Fruit fly (Drosophila melanogaster) whole organism, embryonic: ENCODE data around the gene CG45045.

ENCODE experiments used
- Bgb ChIP-seq: fragments of 200-800 bp; sonication (Bioruptor generic); IDR thresholded peaks from 2 replicates; pipeline ENCODE4 v1.3.6; 2022; ENCODE audit warnings: missing biosample characterization, missing genetic modification characterization; ENCODE audit not compliant: partially characterized antibody
- CG10366 ChIP-seq: fragments of 200-800 bp; sonication (Bioruptor generic); IDR thresholded peaks from 2 replicates; pipeline ENCODE4 v1.3.6; 2022; ENCODE audit warnings: missing biosample characterization, missing genetic modification characterization
- CG10543 ChIP-seq: fragments of 200-800 bp; sonication (Bioruptor generic); optimal IDR thresholded peaks from 3 replicates; lab custom pipeline; 2017; ENCODE audit warnings: missing biosample characterization, mild to moderate bottlenecking, missing genetic modification characterization, moderate library complexity
- CG11695 ChIP-seq: fragments of 200-800 bp; sonication (Bioruptor generic); IDR thresholded peaks from 3 replicates; pipeline ENCODE4 v1.3.6; 2022; ENCODE audit warnings: missing biosample characterization, missing genetic modification characterization
- CG12219 ChIP-seq: fragments of 200-800 bp; sonication (Bioruptor generic); optimal IDR thresholded peaks from 3 replicates; lab custom pipeline; 2018; ENCODE audit warnings: missing biosample characterization, mild to moderate bottlenecking, missing genetic modification characterization
- CG14860 ChIP-seq: fragments of 200-800 bp; sonication (Bioruptor generic); IDR thresholded peaks from 3 replicates; pipeline ENCODE4 v1.3.6; 2022; ENCODE audit warnings: missing biosample characterization, missing genetic modification characterization; ENCODE audit not compliant: partially characterized antibody
- CG17829 ChIP-seq: fragments of 200-800 bp; optimal IDR thresholded peaks from 2 replicates; lab custom pipeline; 2019; ENCODE audit warnings: missing biosample characterization, mild to moderate bottlenecking, missing genetic modification characterization, moderate library complexity
- CG1832 ChIP-seq: fragments of 200-800 bp; sonication (Bioruptor generic); optimal IDR thresholded peaks from 2 replicates; lab custom pipeline; 2017; ENCODE audit warnings: missing biosample characterization, mild to moderate bottlenecking, missing genetic modification characterization, inconsistent platforms
- CG30020 ChIP-seq: fragments of 200-800 bp; optimal IDR thresholded peaks from 2 replicates; lab custom pipeline; 2019; ENCODE audit warnings: missing biosample characterization, mild to moderate bottlenecking, missing genetic modification characterization, moderate library complexity
- CG3065 ChIP-seq: fragments of 200-800 bp; sonication (Bioruptor generic); optimal IDR thresholded peaks from 2 replicates; lab custom pipeline; 2016; ENCODE audit warnings: missing biosample characterization, missing genetic modification characterization
- CG42726 ChIP-seq: fragments of 200-800 bp; sonication (Bioruptor generic); IDR thresholded peaks from 2 replicates; pipeline ENCODE4 v1.3.6; 2022; ENCODE audit warnings: missing biosample characterization, missing genetic modification characterization; ENCODE audit not compliant: partially characterized antibody
- CG9215 ChIP-seq: fragments of 200-800 bp; sonication (Bioruptor generic); IDR thresholded peaks from 2 replicates; pipeline ENCODE4 v1.3.6; 2022; ENCODE audit warnings: missing biosample characterization, missing genetic modification characterization
- CG9727 ChIP-seq: fragments of 200-800 bp; sonication (Bioruptor generic); optimal IDR thresholded peaks from 3 replicates; lab custom pipeline; 2017; ENCODE audit warnings: missing biosample characterization, mild to moderate bottlenecking, missing genetic modification characterization
- CkIIα-i1 ChIP-seq: fragments of 200-800 bp; sonication (Bioruptor generic); IDR thresholded peaks from 2 replicates; pipeline ENCODE4 v1.3.6; 2022; ENCODE audit warnings: missing biosample characterization, missing genetic modification characterization
- CoRest ChIP-seq: fragments of 200-800 bp; sonication (Bioruptor generic); optimal IDR thresholded peaks from 3 replicates; lab custom pipeline; 2018; ENCODE audit warnings: missing biosample characterization, mild to moderate bottlenecking, missing genetic modification characterization, moderate library complexity
- Dek ChIP-seq: fragments of 200-800 bp; sonication (Bioruptor generic); optimal IDR thresholded peaks from 3 replicates; lab custom pipeline; 2019; ENCODE audit warnings: missing biosample characterization, mild to moderate bottlenecking, missing genetic modification characterization, moderate library complexity
- Doc3 ChIP-seq: fragments of 200-800 bp; sonication (Bioruptor generic); IDR thresholded peaks from 3 replicates; pipeline ENCODE4 v1.3.6; 2022; ENCODE audit warnings: missing biosample characterization, missing genetic modification characterization; ENCODE audit not compliant: partially characterized antibody
- Dref ChIP-seq: fragments of 200-800 bp; sonication (Bioruptor generic); IDR thresholded peaks from 2 replicates; pipeline ENCODE4 v1.3.6; 2022; ENCODE audit warnings: missing biosample characterization, missing genetic modification characterization
- Ets97D ChIP-seq: fragments of 200-800 bp; sonication (Bioruptor generic); optimal IDR thresholded peaks from 3 replicates; lab custom pipeline; 2016; ENCODE audit warnings: missing biosample characterization, missing genetic modification characterization
- H15 ChIP-seq: fragments of 200-800 bp; sonication (Bioruptor generic); IDR thresholded peaks from 3 replicates; pipeline ENCODE4 v1.3.6; 2022; ENCODE audit warnings: missing biosample characterization, missing genetic modification characterization
- HHEX ChIP-seq: fragments of 200-800 bp; sonication (Bioruptor generic); optimal IDR thresholded peaks from 3 replicates; lab custom pipeline; 2017; ENCODE audit warnings: missing biosample characterization, mild to moderate bottlenecking, missing genetic modification characterization, missing genetic modification reagents
- HmgZ ChIP-seq: fragments of 200-800 bp; sonication (Bioruptor generic); optimal IDR thresholded peaks from 2 replicates; lab custom pipeline; 2018; ENCODE audit warnings: missing biosample characterization, mild to moderate bottlenecking, missing genetic modification characterization
- Lim3 ChIP-seq: fragments of 200-800 bp; sonication (Bioruptor generic); IDR thresholded peaks from 2 replicates; pipeline ENCODE4 v1.3.6; 2022; ENCODE audit warnings: missing biosample characterization, missing genetic modification characterization
- MBD-R2 ChIP-seq: fragments of 200-800 bp; sonication (Bioruptor generic); IDR thresholded peaks from 2 replicates; pipeline ENCODE4 v1.3.6; 2022; ENCODE audit warnings: missing biosample characterization, missing genetic modification characterization
- MESR4 ChIP-seq: fragments of 200-800 bp; sonication (Bioruptor generic); optimal IDR thresholded peaks from 2 replicates; lab custom pipeline; 2018; ENCODE audit warnings: missing biosample characterization, mild to moderate bottlenecking, missing genetic modification characterization, moderate library complexity
- Med ChIP-seq: fragments of 200-800 bp; sonication (Bioruptor generic); peaks from one replicate; lab custom pipeline; 2016; ENCODE audit warnings: missing biosample characterization, missing genetic modification characterization, mild to moderate bottlenecking, inconsistent platforms, moderate library complexity
- Scr ChIP-seq: fragments of 200-800 bp; sonication (Bioruptor generic); IDR thresholded peaks from 2 replicates; pipeline ENCODE4 v1.3.6; 2022; ENCODE audit warnings: missing biosample characterization, missing genetic modification characterization; ENCODE audit not compliant: partially characterized antibody
- Sin3A ChIP-seq: fragments of >200 bp; optimal IDR thresholded peaks from 2 replicates; lab custom pipeline; 2018
- Sry-δ ChIP-seq: fragments of 200-800 bp; sonication (Bioruptor generic); optimal IDR thresholded peaks from 2 replicates; lab custom pipeline; 2016; ENCODE audit warnings: missing biosample characterization, missing genetic modification characterization
- amos ChIP-seq: fragments of 200-800 bp; sonication (Bioruptor generic); IDR thresholded peaks from 2 replicates; pipeline ENCODE4 v1.3.6; 2022; ENCODE audit warnings: missing biosample characterization, missing genetic modification characterization; ENCODE audit not compliant: partially characterized antibody
- bbx ChIP-seq: fragments of 200-800 bp; sonication (Bioruptor generic); IDR thresholded peaks from 2 replicates; pipeline ENCODE4 v1.3.6; 2022; ENCODE audit warnings: missing biosample characterization, missing genetic modification characterization; ENCODE audit not compliant: partially characterized antibody
- cad ChIP-seq: fragments of >200 bp; optimal IDR thresholded peaks from 2 replicates; lab custom pipeline; 2017; ENCODE audit warnings: missing biosample characterization, missing genetic modification characterization
- chif ChIP-seq, 2 experiments: fragments of 200-800 bp; sonication (Bioruptor generic); optimal IDR thresholded peaks; 3 replicates each; lab custom pipeline; 2016; ENCODE audit warnings: missing biosample characterization in 2 of 2, missing genetic modification characterization in 2 of 2
- chinmo ChIP-seq: fragments of 200-800 bp; sonication (Bioruptor generic); IDR thresholded peaks from 4 replicates; pipeline ENCODE4 v1.3.6; 2022; ENCODE audit warnings: missing biosample characterization, missing genetic modification characterization; ENCODE audit not compliant: partially characterized antibody
- da ChIP-seq: fragments of 200-800 bp; sonication (Bioruptor generic); optimal IDR thresholded peaks from 2 replicates; lab custom pipeline; 2016; ENCODE audit warnings: missing biosample characterization, missing genetic modification characterization
- ftz-f1 ChIP-seq: fragments of 200-800 bp; sonication (Bioruptor generic); optimal IDR thresholded peaks from 2 replicates; lab custom pipeline; 2016; ENCODE audit warnings: missing biosample characterization, missing genetic modification characterization
- gsb ChIP-seq: fragments of 200-800 bp; sonication (Bioruptor generic); IDR thresholded peaks from 2 replicates; pipeline ENCODE4 v1.3.6; 2022; ENCODE audit warnings: missing biosample characterization, missing genetic modification characterization
- her ChIP-seq: fragments of 200-800 bp; sonication (Bioruptor generic); optimal IDR thresholded peaks from 2 replicates; lab custom pipeline; 2016; ENCODE audit warnings: missing biosample characterization, missing genetic modification characterization
- knrl ChIP-seq: fragments of 200-800 bp; sonication (Bioruptor generic); IDR thresholded peaks from 3 replicates; pipeline ENCODE4 v1.3.6; 2022; ENCODE audit warnings: missing biosample characterization, missing genetic modification characterization; ENCODE audit not compliant: partially characterized antibody
- lbe ChIP-seq: fragments of 200-800 bp; sonication (Bioruptor generic); optimal IDR thresholded peaks from 2 replicates; lab custom pipeline; 2016; ENCODE audit warnings: missing biosample characterization, mild to moderate bottlenecking, missing genetic modification characterization
- lmd ChIP-seq: fragments of 200-800 bp; sonication (Bioruptor generic); IDR thresholded peaks from 2 replicates; pipeline ENCODE4 v1.3.6; 2022; ENCODE audit warnings: missing biosample characterization, missing genetic modification characterization
- lov ChIP-seq, 2 experiments: fragments of 200-800 bp in 1 of 2; fragments of >200 bp in 1 of 2; sonication (Bioruptor generic) in 1 of 2; IDR thresholded peaks in 1 of 2; optimal IDR thresholded peaks in 1 of 2; 2 replicates in 1 of 2; 3 replicates in 1 of 2; pipeline versions ENCODE4 v1.3.6 to Lab custom; 2017 to 2022; ENCODE audit warnings: missing biosample characterization in 1 of 2, missing genetic modification characterization in 1 of 2
- mld ChIP-seq: fragments of 200-800 bp; sonication (Bioruptor generic); IDR thresholded peaks from 3 replicates; pipeline ENCODE4 v1.3.6; 2022; ENCODE audit warnings: missing biosample characterization, missing genetic modification characterization; ENCODE audit not compliant: partially characterized antibody
- sd ChIP-seq: fragments of 200-800 bp; sonication (Bioruptor generic); optimal IDR thresholded peaks from 3 replicates; lab custom pipeline; 2018; ENCODE audit warnings: missing biosample characterization, mild to moderate bottlenecking, missing genetic modification characterization, moderate library complexity
- seq ChIP-seq: fragments of 200-800 bp; sonication (Bioruptor generic); IDR thresholded peaks from 2 replicates; pipeline ENCODE4 v1.3.6; 2022; ENCODE audit warnings: missing biosample characterization, missing genetic modification characterization
- sima ChIP-seq: fragments of 200-800 bp; sonication (Bioruptor generic); optimal IDR thresholded peaks from 2 replicates; lab custom pipeline; 2016; ENCODE audit warnings: missing biosample characterization, missing genetic modification characterization
- unc-4 ChIP-seq: fragments of 200-800 bp; sonication (Bioruptor generic); IDR thresholded peaks from 2 replicates; pipeline ENCODE4 v1.3.6; 2022; ENCODE audit warnings: missing biosample characterization, missing genetic modification characterization; ENCODE audit not compliant: partially characterized antibody
- vnd ChIP-seq: fragments of 200-800 bp; sonication (Bioruptor generic); IDR thresholded peaks from 3 replicates; pipeline ENCODE4 v1.3.6; 2022; ENCODE audit warnings: missing biosample characterization, missing genetic modification characterization; ENCODE audit not compliant: partially characterized antibody
- vvl ChIP-seq: fragments of 200-800 bp; sonication (Bioruptor generic); IDR thresholded peaks from 2 replicates; pipeline ENCODE4 v1.3.6; 2022; ENCODE audit warnings: missing biosample characterization, missing genetic modification characterization
- zen ChIP-seq: fragments of 200-800 bp; sonication (Bioruptor generic); optimal IDR thresholded peaks from 3 replicates; lab custom pipeline; 2018; ENCODE audit warnings: missing biosample characterization, mild to moderate bottlenecking, missing genetic modification characterization, moderate library complexity

Gene CG45045

DNA sequence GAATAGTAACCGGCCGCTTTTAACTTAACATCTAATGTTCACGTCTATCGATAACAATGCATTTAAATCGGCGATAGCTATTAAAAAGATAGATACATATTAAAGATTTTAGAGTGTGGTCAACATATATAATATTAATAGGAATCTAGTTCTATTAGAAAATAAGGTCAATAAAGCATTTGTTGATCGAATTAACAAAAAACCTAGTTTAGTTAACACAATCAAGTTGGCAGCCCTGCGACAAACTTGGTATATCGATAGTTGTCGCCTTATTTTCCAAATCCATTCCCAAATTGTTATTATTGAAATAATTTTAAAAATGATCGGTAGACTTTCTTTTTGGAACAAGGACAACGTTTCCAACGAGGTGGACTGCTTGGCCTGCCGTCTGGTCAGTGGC lies 17.5 kb downstream of the CG45045 start, which contains the start of the genes CG31251 and CG31360 (continued):
- TF ChIP-seq CG3065 (GFP tag; lab: Kevin White, UChicago) (no peak), CG30020 (tag; lab: Kevin White, UChicago) (peak; percentile 28), CG9727 (no peak), CoRest (peak; percentile 29), gsb (no peak), vnd (GFP tag; lab: Robert Waterston, UW) (peak; percentile 77), CG1832 (GFP tag; lab: Kevin White, UChicago) (no peak), her (GFP tag; lab: Kevin White, UChicago) (no peak), Sin3A (peak; percentile 22), amos (GFP tag; lab: Robert Waterston, UW) (peak; percentile 72), MBD-R2 (GFP tag; lab: Robert Waterston, UW) (peak; percentile 70; the same call in 1 of the 2 replicates), lmd (GFP tag; lab: Robert Waterston, UW) (no peak), zen (peak; percentile 19), CG10543 (no peak), lbe (GFP tag; lab: Kevin White, UChicago) (peak; percentile 57), lov (optimal IDR thresholded peaks at IDR 0.05; lab: Kevin White, UChicago) (no peak), lov (GFP tag; IDR thresholded peaks at IDR 0.05; lab: Robert Waterston, UW) (no peak), CG14860 (peak; percentile 89), Bgb (GFP tag; lab: Robert Waterston, UW) (peak; percentile 73), vvl (no peak), CG12219 (no peak), unc-4 (GFP tag; lab: Robert Waterston, UW) (peak; percentile 91), MESR4 (GFP tag; lab: Kevin White, UChicago) (peak; percentile 15), sima (GFP tag; lab: Kevin White, UChicago) (no peak), knrl (GFP tag; lab: Robert Waterston, UW) (peak; percentile 82), Scr (GFP tag; lab: Robert Waterston, UW) (peak; percentile 90), seq (no peak), sd (tag; lab: Kevin White, UChicago) (no peak), CG17829 (no peak), Med (peak; percentile 31), CkIIα-i1 (GFP tag; lab: Robert Waterston, UW) (no peak), HmgZ (tag; lab: Kevin White, UChicago) (peak; percentile 23), CG11695 (GFP tag; lab: Robert Waterston, UW) (no peak), Dref (GFP tag; lab: Robert Waterston, UW) (peak; percentile 64), mld (GFP tag; lab: Robert Waterston, UW) (0 out of 3 replicates have a peak, but pooled peaks have one; percentile 20), CG42726 (0 out of 2 replicates have a peak, but pooled peaks have one; percentile 3), Dek (tag; lab: Kevin White, UChicago) (no peak), Lim3 (GFP tag; lab: Robert Waterston, UW) (no peak), cad (no peak), chif (GFP tag; optimal IDR thresholded peaks at IDR 0.05; lab: Kevin White, UChicago) (no peak), CG10366 (GFP tag; lab: Robert Waterston, UW) (no peak), H15 (GFP tag; lab: Robert Waterston, UW) (no peak), ftz-f1 (GFP tag; lab: Kevin White, UChicago) (no peak), CG9215 (GFP tag; lab: Robert Waterston, UW) (no peak), Sry-δ (GFP tag; lab: Kevin White, UChicago) (peak; percentile 57), HHEX (GFP tag; lab: Kevin White, UChicago) (no peak), da (GFP tag; lab: Kevin White, UChicago) (no peak), Ets97D (GFP tag; lab: Kevin White, UChicago) (peak; percentile 29), Doc3 (peak; percentile 91), bbx (GFP tag; lab: Robert Waterston, UW) (peak; percentile 73), chinmo (GFP tag; lab: Robert Waterston, UW) (0 out of 4 replicates have a peak, but pooled peaks have one; percentile 61)
